Fruit fly (Drosophila melanogaster): ENCODE measurements around the gene COX7B.

DNA sequence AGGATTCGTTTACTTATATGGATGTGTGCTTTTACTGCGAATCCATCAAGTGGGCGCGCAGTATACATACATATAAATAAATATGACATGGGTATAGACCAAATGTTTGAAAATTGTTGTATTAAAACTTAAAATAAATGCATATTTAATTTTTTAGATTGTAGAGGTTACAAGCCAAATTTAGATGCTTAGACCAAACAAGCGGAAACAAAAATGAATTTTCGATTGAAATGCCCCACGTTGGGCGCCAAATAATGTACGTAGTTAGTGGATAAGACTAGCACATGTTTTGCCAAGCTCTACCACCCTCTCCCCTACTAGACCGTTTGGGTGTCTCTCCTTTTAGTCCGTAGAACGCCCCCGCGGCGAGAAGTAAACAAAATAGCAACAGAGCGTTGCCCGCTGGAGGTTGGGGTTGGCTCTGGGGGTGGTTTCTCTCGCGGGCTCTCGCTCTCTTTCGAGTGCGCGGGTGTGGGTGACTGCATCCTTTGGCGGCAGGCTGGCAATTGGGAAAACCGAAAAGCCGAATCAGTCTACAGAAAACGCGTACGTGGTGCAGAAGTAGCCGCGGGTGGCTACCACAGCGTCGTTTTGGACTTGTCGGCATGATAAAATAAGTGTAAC is 13.7 kb downstream of the COX7B start, which contains the start of gene CG18265:
- no peak for TF ChIP-seq CG8478 (optimal IDR thresholded peaks at IDR 0.05)
- TF ChIP-seq CTCF (optimal IDR thresholded peaks at IDR 0.05), result no peak

Data from S2 (cell line).